Worm (Caenorhabditis elegans): Measurements from ENCODE around the gene nhr-205.

ce11 chrV:10104785-10105310 is 23.3 kb upstream of the nhr-205 start, which contains the start of gene ugt-17:
- TF ChIP-seq ama-1 (optimal IDR thresholded peaks at IDR 0.05) (no peak), F13C5.2 (tag; optimal IDR thresholded peaks at IDR 0.05) (no peak), pes-1 (GFP tag; IDR thresholded peaks at IDR 0.05) (no peak), tra-4 (tag; optimal IDR thresholded peaks at IDR 0.05) (no peak), aly-1 (tag; optimal IDR thresholded peaks at IDR 0.05) (no peak), B0310.2 (tag; optimal IDR thresholded peaks at IDR 0.05) (no peak), flt-1 (GFP tag; IDR thresholded peaks at IDR 0.05) (no peak), scrt-1 (GFP tag; IDR thresholded peaks at IDR 0.05) (no peak), hmg-4 (GFP tag; optimal IDR thresholded peaks at IDR 0.05) (no peak), sea-1 (GFP tag; conservative IDR thresholded peaks at IDR 0.05) (no peak), ceh-36 (tag; optimal IDR thresholded peaks at IDR 0.05) (no peak), hnd-1 (tag; optimal IDR thresholded peaks at IDR 0.05) (no peak), tbx-11 (GFP tag; IDR thresholded peaks at IDR 0.05) (no peak), tbx-37 (GFP tag; conservative IDR thresholded peaks at IDR 0.05) (no peak)

Measured in whole organism, early embryonic.